Worm (Caenorhabditis elegans) whole organism, mixed stage, embryonic: ENCODE data around the gene sulp-5.

Source experiments
- ces-1 ChIP-seq: fragments of 150-350 bp; optimal IDR thresholded peaks from 2 replicates; lab custom pipeline; 2014; ENCODE audit warnings: missing biosample characterization, missing genetic modification reagents, missing genetic modification characterization
- elt-1 ChIP-seq: sonication (generic microtip); optimal IDR thresholded peaks from 2 replicates; lab custom pipeline; 2017; ENCODE audit warnings: missing genetic modification characterization, mild to moderate bottlenecking, missing compliant biosample characterization, antibody characterized with exemption, moderate library complexity, borderline replicate concordance; ENCODE audit not compliant: insufficient read depth
- nhr-237 ChIP-seq: fragments of 150-350 bp; optimal IDR thresholded peaks from 2 replicates; lab custom pipeline; 2014; ENCODE audit warnings: missing biosample characterization, missing genetic modification characterization
- sem-2 ChIP-seq: fragments of 200-800 bp; sonication (Bioruptor generic); optimal IDR thresholded peaks from 2 replicates; lab custom pipeline; 2018; ENCODE audit warnings: mild to moderate bottlenecking, missing genetic modification characterization, missing compliant biosample characterization
- sptf-1 ChIP-seq: sonication (generic microtip); optimal IDR thresholded peaks from 2 replicates; lab custom pipeline; 2017; ENCODE audit warnings: mild to moderate bottlenecking, missing genetic modification characterization, moderate library complexity, missing compliant biosample characterization
- unc-39 ChIP-seq: fragments of 150-350 bp; optimal IDR thresholded peaks from 2 replicates; lab custom pipeline; 2014; ENCODE audit warnings: missing biosample characterization, missing genetic modification characterization
- ztf-11 ChIP-seq: fragments of 150-350 bp; optimal IDR thresholded peaks from 2 replicates; lab custom pipeline; 2014; ENCODE audit warnings: missing biosample characterization, missing genetic modification characterization

- no peak for TF ChIP-seq elt-1
- TF ChIP-seq sptf-1 (tag; lab: Kevin White, UChicago), result no peak
- TF ChIP-seq unc-39 (tag; lab: Kevin White, UChicago), result no peak
- no peak for TF ChIP-seq ztf-11 (tag; lab: Kevin White, UChicago)
- peak; percentile 95 for TF ChIP-seq ces-1 (GFP tag; lab: Kevin White, UChicago)
- TF ChIP-seq sem-2 (GFP tag; lab: Kevin White, UChicago), result no peak
- no peak for TF ChIP-seq nhr-237 (tag; lab: Kevin White, UChicago)
Measured at ce11 chrV:11854905-11855304, 24.9 kb upstream of the sulp-5 start.
